Worm (Caenorhabditis elegans) whole organism, late embryonic: ENCODE results near the gene F11A10.6.

Experiments
- ceh-22 ChIP-seq: sonication (generic microtip); optimal IDR thresholded peaks from 2 replicates; lab custom pipeline; 2017; ENCODE audit warnings: missing biosample characterization, missing genetic modification characterization
- ceh-9 ChIP-seq: sonication (generic microtip); optimal IDR thresholded peaks from 2 replicates; lab custom pipeline; 2016; ENCODE audit warnings: mild to moderate bottlenecking, missing genetic modification characterization, inconsistent platforms, missing compliant biosample characterization
- fkh-6 ChIP-seq: sonication (generic microtip); optimal IDR thresholded peaks from 2 replicates; lab custom pipeline; 2016; ENCODE audit warnings: missing genetic modification characterization, missing compliant biosample characterization
- hlh-6 ChIP-seq: sonication (generic microtip); optimal IDR thresholded peaks from 2 replicates; lab custom pipeline; 2016; ENCODE audit warnings: missing genotype, missing genetic modification characterization, missing compliant biosample characterization
- nfya-1 ChIP-seq: sonication (generic microtip); optimal IDR thresholded peaks from 2 replicates; lab custom pipeline; 2017; ENCODE audit warnings: missing genetic modification characterization, mild to moderate bottlenecking, missing compliant biosample characterization, antibody characterized with exemption, moderate library complexity

DNA sequence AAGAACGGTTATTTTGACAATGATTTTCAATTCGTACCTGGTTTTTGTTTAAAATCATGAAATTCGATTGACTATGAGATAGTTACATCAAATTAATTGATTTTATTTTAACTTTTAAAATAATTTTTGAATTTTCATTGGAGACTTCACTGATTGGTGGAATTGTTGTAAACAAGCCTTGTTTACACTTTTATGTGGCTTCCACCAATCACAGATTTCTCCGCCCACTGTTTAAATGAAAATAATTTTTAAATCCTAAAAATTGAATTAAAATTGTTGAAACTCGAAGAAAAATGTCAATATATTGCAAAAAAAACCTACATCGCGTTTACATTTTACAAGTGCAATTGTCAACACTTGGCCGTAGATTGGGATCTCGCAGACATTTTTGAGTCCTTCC is 31.1 kb upstream of the F11A10.6 start:
- TF ChIP-seq fkh-6 (no peak), nfya-1 (tag; lab: Kevin White, UChicago) (peak; percentile 88), ceh-9 (tag; lab: Kevin White, UChicago) (no peak), hlh-6 (tag; lab: Kevin White, UChicago) (no peak), ceh-22 (tag; lab: Kevin White, UChicago) (no peak)
